Fruit fly (Drosophila melanogaster) Kc167 (cell line): ENCODE measurements around the gene CG4911.

Source experiments
- h ChIP-seq: fragments of >200 bp; optimal IDR thresholded peaks from 3 replicates; lab custom pipeline; 2018; ENCODE audit warnings: missing external identifiers
- insv ChIP-seq: fragments of >200 bp; optimal IDR thresholded peaks from 3 replicates; lab custom pipeline; 2018; ENCODE audit warnings: missing external identifiers
- psq ChIP-seq: fragments of >200 bp; optimal IDR thresholded peaks from 2 replicates; lab custom pipeline; 2017; ENCODE audit warnings: missing external identifiers
- ttk ChIP-seq: sonication (Bioruptor generic); optimal IDR thresholded peaks from 2 replicates; lab custom pipeline; 2017; ENCODE audit warnings: missing external identifiers

DNA sequence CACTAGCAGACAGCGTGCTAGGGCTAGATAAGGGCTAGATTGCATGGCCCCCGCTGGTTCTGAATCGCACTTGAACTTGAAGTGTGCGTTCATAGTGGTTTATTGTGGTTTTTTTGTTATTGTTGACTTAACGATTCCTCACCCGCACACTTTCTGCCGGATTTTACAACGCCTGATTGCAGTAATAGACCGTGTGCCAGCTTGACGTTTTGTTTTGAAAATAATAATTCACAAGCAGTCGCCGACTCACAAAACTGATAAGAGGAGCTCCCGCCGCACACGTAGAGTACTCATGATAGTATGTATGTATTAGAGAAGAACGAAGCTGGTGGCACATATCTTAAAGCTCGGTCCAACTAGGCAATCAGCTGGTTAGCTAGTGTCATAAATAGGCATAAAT is 23.2 kb upstream of the CG4911 start:
- TF ChIP-seq h (lab: Kevin White, UChicago) (no peak), ttk (lab: Kevin White, UChicago) (no peak), insv (lab: Kevin White, UChicago) (no peak), psq (no peak)
